Worm (Caenorhabditis elegans) whole organism, late embryonic: Measurements from ENCODE around the gene hpo-15.

Source experiments
- ama-1 ChIP-seq: fragments of 150-350 bp; optimal IDR thresholded peaks from 2 replicates; lab custom pipeline; 2014
- pqm-1 ChIP-seq: sonication (generic microtip); optimal IDR thresholded peaks from 2 replicates; lab custom pipeline; 2016; ENCODE audit warnings: missing genetic modification characterization, missing compliant biosample characterization

DNA sequence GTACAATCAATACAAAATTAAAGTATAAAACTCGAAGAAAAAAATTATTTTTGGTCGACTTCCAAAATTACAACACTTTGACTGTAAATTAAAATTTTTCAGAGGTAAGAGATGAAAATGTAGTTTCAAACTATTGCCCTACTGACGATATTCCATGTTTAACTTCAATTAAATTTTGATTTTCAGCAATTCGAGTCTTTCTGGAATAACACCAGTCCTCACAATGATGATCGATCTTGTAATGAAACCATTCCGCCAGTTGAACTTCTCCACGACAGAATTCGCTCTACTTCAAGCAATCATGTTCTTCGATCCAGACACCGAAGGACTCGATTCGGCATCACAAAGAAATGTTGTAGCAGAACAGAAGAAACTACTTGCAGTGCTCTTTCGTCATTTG, 4.5 kb downstream of the hpo-15 start:
- no peak for TF ChIP-seq pqm-1
- TF ChIP-seq ama-1 (lab: Kevin White, UChicago): no peak
